Worm (Caenorhabditis elegans) whole organism, L2 larva: ENCODE results near the gene C23H3.2.
A peak's percentile ranks its signal among the peaks of the same experiment; 100 is the strongest.

Experiments
- F13H6.1 ChIP-seq: sonication (generic microtip); optimal IDR thresholded peaks from 2 replicates; lab custom pipeline; 2016; ENCODE audit warnings: missing genetic modification characterization, missing compliant biosample characterization
- R02D3.7 ChIP-seq: fragments of 150-350 bp; optimal IDR thresholded peaks from 2 replicates; lab custom pipeline; 2014; ENCODE audit warnings: missing biosample characterization, missing genetic modification characterization
- Y55F3AM.14 ChIP-seq: fragments of 200-800 bp; sonication (Bioruptor generic); optimal IDR thresholded peaks from 2 replicates; lab custom pipeline; 2018; ENCODE audit warnings: mild to moderate bottlenecking, missing genetic modification characterization, missing compliant biosample characterization
- ZK546.5 ChIP-seq: sonication (generic microtip); optimal IDR thresholded peaks from 2 replicates; lab custom pipeline; 2017; ENCODE audit warnings: missing biosample characterization, missing genetic modification characterization
- alr-1 ChIP-seq: fragments of 150-350 bp; optimal IDR thresholded peaks from 2 replicates; lab custom pipeline; 2014; ENCODE audit warnings: missing biosample characterization, missing genetic modification characterization
- ama-1 ChIP-seq: fragments of 150-350 bp; optimal IDR thresholded peaks from 2 replicates; lab custom pipeline; 2018; ENCODE audit warnings: inconsistent platforms
- blmp-1 ChIP-seq: sonication (generic microtip); optimal IDR thresholded peaks from 2 replicates; lab custom pipeline; 2017; ENCODE audit warnings: missing genetic modification characterization, mild to moderate bottlenecking, missing compliant biosample characterization, antibody characterized with exemption, moderate library complexity; ENCODE audit not compliant: insufficient read depth
- ceh-16 ChIP-seq: fragments of 150-350 bp; optimal IDR thresholded peaks from 2 replicates; lab custom pipeline; 2014; ENCODE audit warnings: missing biosample characterization, missing genetic modification characterization
- crh-2 ChIP-seq: sonication (generic microtip); optimal IDR thresholded peaks from 2 replicates; lab custom pipeline; 2017; ENCODE audit warnings: missing biosample characterization, missing genetic modification characterization
- dmd-4 ChIP-seq: sonication (generic microtip); optimal IDR thresholded peaks from 2 replicates; lab custom pipeline; 2017; ENCODE audit warnings: missing biosample characterization, missing genetic modification characterization
- elt-3 ChIP-seq: sonication (generic microtip); optimal IDR thresholded peaks from 2 replicates; lab custom pipeline; 2017; ENCODE audit warnings: missing biosample characterization, missing genetic modification characterization
- fos-1 ChIP-seq: fragments of 150-350 bp; optimal IDR thresholded peaks from 2 replicates; lab custom pipeline; 2014; ENCODE audit warnings: missing biosample characterization, missing genetic modification characterization
- gmeb-1 ChIP-seq: fragments of 150-350 bp; optimal IDR thresholded peaks from 2 replicates; lab custom pipeline; 2014; ENCODE audit warnings: missing biosample characterization, missing genetic modification characterization
- lin-13 ChIP-seq: fragments of 150-350 bp; optimal IDR thresholded peaks from 2 replicates; lab custom pipeline; 2014; ENCODE audit warnings: missing biosample characterization, missing genetic modification reagents, missing genetic modification characterization
- lin-39 ChIP-seq: fragments of 150-350 bp; optimal IDR thresholded peaks from 2 replicates; lab custom pipeline; 2014; ENCODE audit warnings: missing biosample characterization, missing genetic modification reagents, missing genetic modification characterization
- lsy-2 ChIP-seq, 2 experiments: fragments of 150-350 bp in 1 of 2; sonication (generic microtip) in 1 of 2; optimal IDR thresholded peaks; 2 replicates each; lab custom pipeline; 2014 to 2017; ENCODE audit warnings: missing biosample characterization in 2 of 2, missing genetic modification characterization in 2 of 2
- mab-5 ChIP-seq: fragments of 150-350 bp; optimal IDR thresholded peaks from 2 replicates; lab custom pipeline; 2014; ENCODE audit warnings: missing biosample characterization, missing genetic modification characterization
- mdl-1 ChIP-seq, 2 experiments: fragments of 150-350 bp in 1 of 2; sonication (generic microtip) in 1 of 2; optimal IDR thresholded peaks; 2 replicates each; lab custom pipeline; 2017; ENCODE audit warnings: missing biosample characterization in 2 of 2, missing genetic modification characterization in 2 of 2
- nhr-10 ChIP-seq: sonication (generic microtip); optimal IDR thresholded peaks from 2 replicates; lab custom pipeline; 2017; ENCODE audit warnings: missing biosample characterization, missing genetic modification characterization
- nhr-11 ChIP-seq: fragments of 150-350 bp; optimal IDR thresholded peaks from 2 replicates; lab custom pipeline; 2014; ENCODE audit warnings: missing biosample characterization, missing genetic modification characterization
- nhr-129 ChIP-seq: fragments of 150-350 bp; optimal IDR thresholded peaks from 2 replicates; lab custom pipeline; 2014; ENCODE audit warnings: missing biosample characterization, missing genetic modification characterization
- nhr-21 ChIP-seq: fragments of 150-350 bp; optimal IDR thresholded peaks from 2 replicates; lab custom pipeline; 2014; ENCODE audit warnings: missing biosample characterization, missing genetic modification characterization
- nhr-23 ChIP-seq: fragments of 150-350 bp; optimal IDR thresholded peaks from 2 replicates; lab custom pipeline; 2014; ENCODE audit warnings: missing biosample characterization, missing genetic modification reagents, missing genetic modification characterization
- nhr-237 ChIP-seq: fragments of 150-350 bp; optimal IDR thresholded peaks from 2 replicates; lab custom pipeline; 2014; ENCODE audit warnings: missing biosample characterization, missing genetic modification characterization
- nhr-25 ChIP-seq: fragments of 150-350 bp; sonication (generic microtip); optimal IDR thresholded peaks from 3 replicates; lab custom pipeline; 2014; ENCODE audit warnings: missing biosample characterization, missing genetic modification characterization
- nhr-6 ChIP-seq: fragments of 150-350 bp; optimal IDR thresholded peaks from 2 replicates; lab custom pipeline; 2014; ENCODE audit warnings: missing biosample characterization, missing genetic modification characterization
- peb-1 ChIP-seq: fragments of 150-350 bp; optimal IDR thresholded peaks from 2 replicates; lab custom pipeline; 2014; ENCODE audit warnings: missing biosample characterization, missing genetic modification characterization
- sem-4 ChIP-seq: fragments of 150-350 bp; optimal IDR thresholded peaks from 2 replicates; lab custom pipeline; 2014; ENCODE audit warnings: missing biosample characterization, missing genetic modification reagents, missing genetic modification characterization
- skn-1 ChIP-seq: sonication (generic microtip); optimal IDR thresholded peaks from 2 replicates; lab custom pipeline; 2017; ENCODE audit warnings: missing biosample characterization, missing genetic modification characterization
- sma-3 ChIP-seq: sonication (generic microtip); optimal IDR thresholded peaks from 2 replicates; lab custom pipeline; 2016; ENCODE audit warnings: missing genetic modification reagents, missing genetic modification characterization, missing compliant biosample characterization
- sma-9 ChIP-seq, 2 experiments: fragments of 150-350 bp in 1 of 2; sonication (generic microtip) in 1 of 2; optimal IDR thresholded peaks; 2 replicates each; lab custom pipeline; 2014 to 2016; ENCODE audit warnings: missing genetic modification characterization in 2 of 2, mild to moderate bottlenecking in 1 of 2, missing biosample characterization in 1 of 2, missing compliant biosample characterization in 1 of 2, missing genetic modification reagents in 1 of 2, moderate library complexity in 1 of 2
- zag-1 ChIP-seq: fragments of 150-350 bp; optimal IDR thresholded peaks from 2 replicates; lab custom pipeline; 2014; ENCODE audit warnings: missing biosample characterization, missing genetic modification characterization
- ztf-1 ChIP-seq: fragments of 200-800 bp; sonication (Bioruptor generic); conservative IDR thresholded peaks from 2 replicates; pipeline ENCODE4 v1.3.6; 2022; ENCODE audit warnings: missing genetic modification characterization, missing compliant biosample characterization

Gene C23H3.2

DNA sequence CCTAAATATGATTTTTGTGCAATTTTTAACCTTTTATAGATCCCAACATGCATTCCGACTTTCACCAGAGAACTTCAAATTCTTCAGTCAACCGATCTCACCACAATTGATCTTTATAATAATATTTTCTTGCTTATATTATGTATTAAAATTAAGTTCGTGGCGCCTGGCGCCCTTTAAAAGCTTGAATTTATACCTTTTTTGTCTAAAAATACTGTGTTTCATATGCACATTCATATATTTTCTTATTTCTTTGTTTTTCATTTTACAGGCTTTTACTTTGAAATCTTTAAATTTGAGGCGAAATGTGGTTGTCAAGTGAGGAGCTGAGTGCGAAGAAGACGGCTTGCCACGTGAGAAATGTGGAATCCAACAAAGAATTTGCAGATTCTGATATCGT lies 16.4 kb upstream of the C23H3.2 start, which contains the start of gene rpoa-49:
rpoa-49 (plus strand) TSS at position 301 of the 400 bp plus-strand sequence.
- TF ChIP-seq sma-9 (GFP tag; optimal IDR thresholded peaks at IDR 0.05; lab: Kevin White, UChicago), result no peak
- no peak for TF ChIP-seq sma-9 (tag; optimal IDR thresholded peaks at IDR 0.05; lab: Kevin White, UChicago)
- no peak for TF ChIP-seq dmd-4 (tag; lab: Kevin White, UChicago)
- TF ChIP-seq fos-1 (tag; lab: Kevin White, UChicago), result no peak
- TF ChIP-seq zag-1 (tag; lab: Kevin White, UChicago), result no peak
- no peak for TF ChIP-seq nhr-25 (tag; lab: Kevin White, UChicago)
- no peak for TF ChIP-seq alr-1 (tag; lab: Kevin White, UChicago)
- TF ChIP-seq mab-5 (tag; lab: Kevin White, UChicago), result no peak
- no peak for TF ChIP-seq ZK546.5 (tag; lab: Kevin White, UChicago)
- TF ChIP-seq ama-1 (lab: Kevin White, UChicago), result no peak

DNA sequence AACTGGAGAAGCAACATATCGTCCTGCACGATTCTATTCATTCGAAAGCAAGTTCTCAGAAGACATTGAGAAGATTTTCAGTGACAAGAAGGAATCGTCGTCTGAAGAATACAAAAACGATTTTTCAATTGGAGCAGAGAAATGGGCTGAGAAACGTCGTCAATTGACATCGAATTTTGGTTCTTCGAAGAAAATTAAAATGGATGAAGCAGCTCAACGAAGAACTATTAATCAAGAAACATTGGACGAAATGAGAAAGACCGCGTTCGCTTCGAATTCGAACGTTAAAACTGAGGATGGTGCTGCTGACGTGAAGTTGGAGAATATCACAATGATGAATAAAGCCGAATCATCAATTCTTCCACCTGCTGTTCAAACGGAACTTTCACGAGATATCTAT lies 15.0 kb upstream of the C23H3.2 start, which contains the start of gene rpt-4:
rpt-4 (minus strand) TSS at position 101 of the 400 bp plus-strand sequence.
- TF ChIP-seq lsy-2 (tag; optimal IDR thresholded peaks at IDR 0.05; lab: Kevin White, UChicago), result no peak
- TF ChIP-seq nhr-11 (tag; lab: Kevin White, UChicago), result no peak
- TF ChIP-seq peb-1, result no peak
- TF ChIP-seq ama-1 (lab: Kevin White, UChicago), result no peak
- TF ChIP-seq Y55F3AM.14 (GFP tag; lab: Kevin White, UChicago), result no peak
- no peak for TF ChIP-seq zag-1 (tag; lab: Kevin White, UChicago)
- no peak for TF ChIP-seq lin-39 (tag; lab: Kevin White, UChicago)
- no peak for TF ChIP-seq alr-1 (tag; lab: Kevin White, UChicago)
- no peak for TF ChIP-seq ceh-16
- no peak for TF ChIP-seq sma-3 (GFP tag; lab: Kevin White, UChicago)
- TF ChIP-seq mdl-1 (tag; optimal IDR thresholded peaks at IDR 0.05; lab: Kevin White, UChicago), result no peak
- TF ChIP-seq nhr-21, result no peak
- TF ChIP-seq F13H6.1, result no peak
- no peak for TF ChIP-seq nhr-237 (tag; lab: Kevin White, UChicago)
- no peak for TF ChIP-seq sem-4
- TF ChIP-seq crh-2, result no peak
- TF ChIP-seq ztf-1 (GFP tag; lab: Robert Waterston, UW), result no peak
- no peak for TF ChIP-seq skn-1
- no peak for TF ChIP-seq R02D3.7
- TF ChIP-seq, all 48 proteins: peak for 0

DNA sequence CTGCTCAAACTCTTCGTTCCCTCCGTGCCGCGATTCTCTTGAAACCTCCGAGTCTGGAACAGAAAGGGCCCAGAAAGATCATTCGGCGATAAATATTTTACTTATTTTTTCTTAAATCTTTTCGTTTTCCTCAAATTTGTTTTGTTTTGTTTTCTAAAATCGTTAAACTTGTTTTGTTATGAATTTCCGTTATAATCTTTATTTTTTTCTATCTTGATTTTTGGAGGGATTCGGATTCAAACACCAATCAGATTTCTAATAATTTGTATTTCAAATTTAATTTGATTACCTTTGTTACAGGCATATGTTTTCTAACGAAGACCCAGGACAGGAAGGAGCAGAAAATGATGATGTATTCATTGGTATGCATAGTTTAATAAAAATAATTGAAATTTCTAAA lies 13.8 kb upstream of the C23H3.2 start, which contains the start of gene C23H3.5:
C23H3.5 (plus strand) TSS at position 301 of the 400 bp plus-strand sequence.
- no peak for TF ChIP-seq gmeb-1 (tag; lab: Kevin White, UChicago)
- no peak for TF ChIP-seq ama-1 (lab: Kevin White, UChicago)
- TF ChIP-seq Y55F3AM.14 (GFP tag; lab: Kevin White, UChicago), result no peak
- TF ChIP-seq ZK546.5 (tag; lab: Kevin White, UChicago), result no peak
- no peak for TF ChIP-seq sma-3 (GFP tag; lab: Kevin White, UChicago)

DNA sequence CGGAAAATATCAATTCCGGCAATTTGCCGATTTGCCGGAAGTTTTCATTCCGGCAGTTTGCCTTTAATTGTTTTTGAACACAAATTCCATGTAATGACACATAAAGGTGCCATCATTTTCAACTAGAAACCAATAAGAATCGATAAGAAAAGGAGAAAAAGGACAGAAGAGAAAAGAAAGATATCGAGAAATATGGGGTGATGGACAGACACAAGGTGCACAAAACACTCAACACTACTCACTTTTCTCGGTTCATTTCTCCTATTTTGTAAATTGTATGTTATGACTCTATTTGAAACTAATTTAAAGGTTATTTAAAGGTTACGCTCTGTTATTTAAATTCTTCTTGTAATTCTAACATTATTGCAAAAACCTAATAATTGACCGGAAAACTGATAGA lies 10.3 kb upstream of the C23H3.2 start:
- TF ChIP-seq peb-1, result no peak
- peak; percentile 11 for TF ChIP-seq crh-2
- no peak for TF ChIP-seq sma-3 (GFP tag; lab: Kevin White, UChicago)
- no peak for TF ChIP-seq blmp-1 (tag; lab: Kevin White, UChicago)
- TF ChIP-seq elt-3 (tag; lab: Kevin White, UChicago), result no peak
- TF ChIP-seq fos-1 (tag; lab: Kevin White, UChicago), result peak; percentile 74
- no peak for TF ChIP-seq R02D3.7
- TF ChIP-seq lin-13, result peak; percentile 10

DNA sequence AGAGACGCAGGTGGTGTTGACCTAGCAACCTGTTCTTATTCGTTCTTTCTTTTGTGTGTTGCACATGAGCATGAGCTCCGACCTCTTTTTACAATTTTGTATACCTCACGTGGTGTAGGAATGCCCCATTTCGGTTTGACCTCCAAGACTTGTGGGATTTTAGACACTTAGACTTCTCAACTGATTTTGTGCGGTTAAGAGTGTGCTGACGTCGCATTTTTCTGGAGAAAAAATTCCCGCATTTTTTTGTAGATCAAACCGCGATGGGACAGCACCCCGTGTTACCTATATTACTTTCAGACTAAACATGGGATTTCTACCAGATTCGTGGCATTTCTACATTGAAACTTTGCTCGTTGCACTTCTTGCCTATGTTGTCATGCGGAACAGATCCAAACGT lies 9.8 kb upstream of the C23H3.2 start, which contains the start of gene sptl-1:
sptl-1 (plus strand) TSS at position 301 of the 400 bp plus-strand sequence.
- no peak for TF ChIP-seq nhr-11 (tag; lab: Kevin White, UChicago)
- no peak for TF ChIP-seq nhr-21
- TF ChIP-seq nhr-23, result no peak
- TF ChIP-seq mdl-1 (tag; optimal IDR thresholded peaks at IDR 0.05; lab: Kevin White, UChicago), result no peak
- TF ChIP-seq dmd-4 (tag; lab: Kevin White, UChicago), result no peak
- no peak for TF ChIP-seq peb-1
- TF ChIP-seq nhr-6 (tag; lab: Kevin White, UChicago), result no peak
- no peak for TF ChIP-seq alr-1 (tag; lab: Kevin White, UChicago)
- TF ChIP-seq lin-13, result no peak
- TF ChIP-seq nhr-129, result no peak
- no peak for TF ChIP-seq nhr-10 (tag; lab: Kevin White, UChicago)
- TF ChIP-seq, all 48 proteins: peak for 0
